Fruit fly (Drosophila melanogaster) whole organism, pupa: ENCODE measurements around the gene SdhBL.

Experiments
- CG10348 ChIP-seq: fragments of 200-800 bp; sonication (Bioruptor generic); IDR thresholded peaks from 2 replicates; pipeline ENCODE4 v1.3.6; 2022; ENCODE audit warnings: missing biosample characterization, missing genetic modification characterization
- CG12605 ChIP-seq: fragments of 200-800 bp; sonication (Bioruptor generic); IDR thresholded peaks from 2 replicates; pipeline ENCODE4 v1.3.6; 2022; ENCODE audit warnings: missing biosample characterization, missing genetic modification characterization
- CG13204 ChIP-seq: fragments of 200-800 bp; sonication (Bioruptor generic); optimal IDR thresholded peaks from 2 replicates; lab custom pipeline; 2018; ENCODE audit warnings: missing biosample characterization, mild to moderate bottlenecking, missing genetic modification characterization, moderate library complexity
- CG14655 ChIP-seq: fragments of 200-800 bp; sonication (Bioruptor generic); optimal IDR thresholded peaks from 3 replicates; lab custom pipeline; 2017; ENCODE audit warnings: mild to moderate bottlenecking, missing biosample characterization, missing genetic modification reagents, missing genetic modification characterization
- CG15710 ChIP-seq: fragments of 200-800 bp; sonication (Bioruptor generic); optimal IDR thresholded peaks from 2 replicates; lab custom pipeline; 2018; ENCODE audit warnings: missing biosample characterization, mild to moderate bottlenecking, missing genetic modification characterization, moderate library complexity
- CG17806 ChIP-seq: fragments of 200-800 bp; sonication (Bioruptor generic); optimal IDR thresholded peaks from 2 replicates; lab custom pipeline; 2018; ENCODE audit warnings: missing biosample characterization, mild to moderate bottlenecking, missing genetic modification characterization, moderate library complexity
- CG32121 ChIP-seq: fragments of 200-800 bp; sonication (Bioruptor generic); IDR thresholded peaks from 2 replicates; pipeline ENCODE4 v1.3.6; 2022; ENCODE audit warnings: missing biosample characterization, missing genetic modification characterization
- CG34367 ChIP-seq: fragments of 200-800 bp; sonication (Bioruptor generic); optimal IDR thresholded peaks from 2 replicates; lab custom pipeline; 2018; ENCODE audit warnings: missing biosample characterization, mild to moderate bottlenecking, missing genetic modification characterization
- CG4496 ChIP-seq: fragments of 200-800 bp; sonication (Bioruptor generic); IDR thresholded peaks from 3 replicates; pipeline ENCODE4 v1.3.6; 2022; ENCODE audit warnings: missing biosample characterization, missing genetic modification characterization
- CG8159 ChIP-seq: fragments of 200-800 bp; sonication (Bioruptor generic); optimal IDR thresholded peaks from 3 replicates; lab custom pipeline; 2018; ENCODE audit warnings: missing biosample characterization, mild to moderate bottlenecking, missing genetic modification characterization, moderate library complexity
- CG8301 ChIP-seq: fragments of 200-800 bp; sonication (Bioruptor generic); optimal IDR thresholded peaks from 2 replicates; lab custom pipeline; 2018; ENCODE audit warnings: missing biosample characterization, mild to moderate bottlenecking, missing genetic modification characterization
- CG9948 ChIP-seq: fragments of 200-800 bp; sonication (Bioruptor generic); optimal IDR thresholded peaks from 2 replicates; lab custom pipeline; 2018; ENCODE audit warnings: missing biosample characterization, mild to moderate bottlenecking, missing genetic modification characterization, moderate library complexity
- D1 ChIP-seq: fragments of 200-800 bp; sonication (Bioruptor generic); optimal IDR thresholded peaks from 2 replicates; lab custom pipeline; 2018; ENCODE audit warnings: missing biosample characterization, mild to moderate bottlenecking, missing genetic modification characterization, moderate library complexity
- EcR ChIP-seq: fragments of 200-800 bp; sonication (Bioruptor generic); optimal IDR thresholded peaks from 3 replicates; lab custom pipeline; 2019; ENCODE audit warnings: missing biosample characterization, missing genetic modification characterization, mild to moderate bottlenecking, moderate library complexity, missing genetic modification reagents
- Ets98B ChIP-seq: fragments of 200-800 bp; sonication (Bioruptor generic); IDR thresholded peaks from 2 replicates; pipeline ENCODE4 v1.3.6; 2022; ENCODE audit warnings: missing biosample characterization, missing genetic modification characterization
- Pif1A ChIP-seq: fragments of 200-800 bp; sonication (Bioruptor generic); optimal IDR thresholded peaks from 3 replicates; lab custom pipeline; 2016; ENCODE audit warnings: missing biosample characterization, missing genetic modification characterization
- Pif1B ChIP-seq: fragments of 200-800 bp; sonication (Bioruptor generic); optimal IDR thresholded peaks from 3 replicates; lab custom pipeline; 2016; ENCODE audit warnings: missing biosample characterization, missing genetic modification characterization
- Snoo ChIP-seq: fragments of 200-800 bp; sonication (Bioruptor generic); optimal IDR thresholded peaks from 3 replicates; lab custom pipeline; 2017; ENCODE audit warnings: missing biosample characterization, mild to moderate bottlenecking, missing genetic modification characterization, inconsistent platforms
- fd96Ca ChIP-seq: fragments of 200-800 bp; sonication (Bioruptor generic); IDR thresholded peaks from 3 replicates; pipeline ENCODE4 v1.3.6; 2022; ENCODE audit warnings: missing biosample characterization, missing genetic modification characterization
- gl ChIP-seq: fragments of 200-800 bp; sonication (Bioruptor generic); optimal IDR thresholded peaks from 2 replicates; lab custom pipeline; 2018; ENCODE audit warnings: missing biosample characterization, mild to moderate bottlenecking, missing genetic modification characterization
- rn ChIP-seq: fragments of 200-800 bp; sonication (Bioruptor generic); IDR thresholded peaks from 2 replicates; pipeline ENCODE4 v1.3.6; 2022; ENCODE audit warnings: missing biosample characterization, missing genetic modification characterization

Gene SdhBL

DNA sequence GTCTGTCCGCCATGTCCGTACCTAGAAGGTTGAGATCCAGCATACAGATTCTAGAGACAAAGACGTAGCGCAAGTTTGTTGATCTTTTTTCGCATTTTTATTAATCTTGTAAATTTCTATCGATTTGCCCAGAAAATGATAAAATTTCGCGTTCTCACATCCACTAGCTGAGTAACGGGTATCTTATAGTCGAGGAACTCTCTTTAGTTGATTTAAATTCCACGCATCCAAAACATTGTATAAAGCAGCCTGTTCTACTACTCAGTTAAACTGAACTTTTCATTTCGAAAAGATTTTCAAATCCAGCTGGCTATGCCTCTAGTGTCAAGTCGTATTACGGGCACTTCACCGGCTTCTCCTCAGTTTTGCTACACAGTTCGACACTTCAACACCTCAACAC, at the start of gene SdhBL:
Gene SdhBL (plus strand): TSS at position 301 of the 400 bp plus-strand sequence.
- TF ChIP-seq fd96Ca (GFP tag; lab: Robert Waterston, UW) = no peak
- no peak for TF ChIP-seq CG8301 (tag; lab: Kevin White, UChicago)
- TF ChIP-seq CG15710 = no peak
- no peak for TF ChIP-seq CG13204 (GFP tag; lab: Kevin White, UChicago)

DNA sequence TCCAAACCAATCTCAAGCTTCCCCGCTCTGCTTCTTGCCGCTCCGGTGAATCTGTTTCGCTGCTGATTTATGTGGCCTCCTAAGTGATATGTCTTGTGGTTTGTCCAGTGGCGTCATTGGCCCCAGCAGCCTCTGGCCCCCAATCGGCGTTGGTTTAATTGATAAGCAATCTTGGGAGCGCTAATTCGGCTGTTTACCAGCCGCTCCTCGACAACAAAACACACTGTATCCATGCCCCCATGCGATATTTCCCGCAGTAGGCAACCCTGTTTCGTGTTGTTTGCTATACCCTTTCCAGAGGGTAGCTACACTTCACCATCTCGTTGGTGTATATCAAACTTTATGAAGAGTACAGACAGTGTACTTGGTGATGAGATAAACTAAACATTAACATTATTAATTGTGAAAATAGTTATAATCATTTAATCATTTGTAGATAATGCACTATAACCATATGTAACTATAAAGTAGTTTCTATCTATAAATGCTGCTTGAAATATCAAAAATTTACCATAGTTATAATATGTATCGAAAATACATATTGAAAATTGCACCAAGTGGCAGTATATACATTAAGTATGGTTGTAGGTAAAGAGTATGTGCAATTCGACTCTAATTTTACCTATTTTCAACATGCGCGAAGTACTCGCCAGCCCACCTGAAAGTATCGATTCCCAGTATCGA, 45.8 kb upstream of the SdhBL start, which contains the start of gene shop:
Gene shop (minus strand): TSS at position 229 of the 684 bp plus-strand sequence.
- TF ChIP-seq CG17806 = peak; percentile 76
- TF ChIP-seq CG32121 (GFP tag; lab: Robert Waterston, UW) = 0 out of 2 replicates have a peak, but pooled peaks have one; percentile 27
- peak; percentile 57 for TF ChIP-seq Ets98B (GFP tag; lab: Robert Waterston, UW)
- TF ChIP-seq fd96Ca (GFP tag; lab: Robert Waterston, UW) = peak; percentile 25; the same call in 1 of the 3 replicates
- TF ChIP-seq CG9948 = peak; percentile 83
- TF ChIP-seq D1 (tag; lab: Kevin White, UChicago) = no peak
- peak; percentile 41 for TF ChIP-seq gl
- TF ChIP-seq CG8159 (tag; lab: Kevin White, UChicago) = peak; percentile 89
- no peak for TF ChIP-seq rn (GFP tag; lab: Robert Waterston, UW)
- TF ChIP-seq CG14655 (GFP tag; lab: Kevin White, UChicago) = no peak
- TF ChIP-seq CG8301 (tag; lab: Kevin White, UChicago) = peak; percentile 86
- no peak for TF ChIP-seq EcR (GFP tag; lab: Kevin White, UChicago)
- peak; percentile 83 for TF ChIP-seq Snoo (tag; lab: Kevin White, UChicago)
- TF ChIP-seq Pif1A (GFP tag; lab: Kevin White, UChicago) = peak; percentile 76
- TF ChIP-seq CG10348 (GFP tag; lab: Robert Waterston, UW) = peak; percentile 38; the same call in 1 of the 2 replicates
- peak; percentile 87 for TF ChIP-seq CG15710
- peak; percentile 75 for TF ChIP-seq Pif1B
- peak; percentile 86 for TF ChIP-seq CG34367 (tag; lab: Kevin White, UChicago)
- TF ChIP-seq CG4496 (GFP tag; lab: Robert Waterston, UW) = peak; percentile 70
- TF ChIP-seq CG12605 = no peak
- peak; percentile 67 for TF ChIP-seq CG13204 (GFP tag; lab: Kevin White, UChicago)

DNA sequence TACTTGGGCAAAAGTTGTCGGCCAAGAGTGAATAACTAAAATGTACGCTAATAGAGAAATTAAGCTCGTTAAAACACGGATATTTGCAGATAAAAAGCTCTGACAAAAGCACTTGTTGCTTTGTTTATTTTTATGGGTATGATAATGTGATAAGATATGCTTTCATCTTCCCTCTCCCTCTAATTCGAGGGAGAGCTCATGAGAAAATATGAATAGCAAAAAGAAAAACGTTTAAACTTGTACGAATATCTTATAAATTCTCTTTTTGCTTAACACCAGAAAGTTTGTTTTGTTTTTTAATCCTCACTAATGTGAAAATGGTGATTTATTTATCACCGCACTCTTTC, 45.3 kb upstream of the SdhBL start:
- TF ChIP-seq CG34367 (tag; lab: Kevin White, UChicago) (no peak), CG14655 (GFP tag; lab: Kevin White, UChicago) (no peak), fd96Ca (GFP tag; lab: Robert Waterston, UW) (no peak), CG13204 (GFP tag; lab: Kevin White, UChicago) (no peak), CG17806 (no peak), CG12605 (peak; percentile 19; the same call in 1 of the 2 replicates), CG8301 (tag; lab: Kevin White, UChicago) (no peak)

DNA sequence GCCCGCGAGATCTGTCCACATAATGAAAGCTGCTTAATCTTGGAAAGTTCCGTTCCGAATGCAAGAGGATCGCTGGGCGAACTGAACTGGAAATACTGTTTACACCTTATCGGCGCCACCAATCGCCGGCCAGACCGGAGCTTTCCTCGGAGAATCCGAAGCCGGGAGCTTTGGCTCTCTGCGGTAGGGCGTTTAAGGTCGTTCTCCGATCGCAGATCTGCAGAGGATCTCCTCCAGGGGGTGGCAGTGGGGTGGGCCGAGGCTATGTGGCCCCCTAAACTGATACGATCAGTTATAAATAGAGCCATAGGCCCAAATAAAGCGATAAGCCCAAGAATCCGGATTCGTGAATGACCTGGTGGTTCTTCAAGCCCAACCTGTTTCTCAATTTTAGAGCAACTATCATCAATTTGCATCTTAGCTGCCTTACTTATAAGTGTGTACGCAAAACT, 36.9 kb upstream of the SdhBL start, which contains the start of gene CG7322:
Gene CG7322 (minus strand): TSS at position 402 of the 452 bp plus-strand sequence.
- TF ChIP-seq CG14655 (GFP tag; lab: Kevin White, UChicago) = no peak
- peak; percentile 81 for TF ChIP-seq EcR (GFP tag; lab: Kevin White, UChicago)

DNA sequence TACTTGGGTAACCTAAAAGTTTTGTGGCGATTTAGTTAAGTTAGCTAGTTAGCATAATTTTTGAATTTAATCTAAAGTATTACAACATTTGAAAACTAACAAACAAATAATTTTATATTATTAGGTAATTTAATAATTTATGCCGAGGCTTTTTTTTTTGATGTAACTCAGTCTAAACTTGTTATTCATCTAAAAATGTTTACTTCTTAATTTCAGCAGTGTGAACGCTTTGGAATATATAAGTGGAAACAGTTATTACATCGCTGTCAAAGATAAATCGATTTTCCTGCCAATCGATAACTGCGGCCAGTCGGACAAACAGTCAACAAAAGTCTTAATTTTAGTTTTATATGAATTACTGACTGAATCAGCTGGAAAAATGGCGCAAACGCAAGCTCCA, 36.3 kb upstream of the SdhBL start, which contains the start of gene Usp39:
Gene Usp39 (plus strand): TSS at position 288 of the 400 bp plus-strand sequence.
- TF ChIP-seq CG12605 (no peak), CG9948 (peak; percentile 4), CG17806 (no peak)
- TF ChIP-seq, all 21 proteins: peak for 1

DNA sequence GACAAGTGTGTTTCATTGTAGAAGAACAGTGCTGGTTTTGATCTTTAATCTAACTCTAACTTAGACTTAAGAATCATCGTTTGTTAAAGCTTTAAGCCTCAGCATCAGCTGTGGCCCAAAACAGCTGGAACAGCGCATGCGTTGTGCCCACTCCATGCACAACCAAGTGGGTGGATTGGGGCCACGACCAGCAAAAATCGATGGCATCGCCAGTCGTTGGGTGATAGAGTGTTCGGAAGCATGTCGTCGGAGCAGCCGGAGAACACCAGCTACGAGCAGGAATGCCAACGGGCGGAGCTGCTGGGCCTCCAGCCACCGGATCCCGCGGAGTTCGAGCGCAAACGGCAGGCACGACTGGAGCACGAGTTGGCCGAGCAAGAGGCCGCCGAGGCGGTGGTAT, 34.2 kb upstream of the SdhBL start, which contains the start of gene CG32544:
Gene CG32544 (plus strand): TSS at position 211 of the 400 bp plus-strand sequence.
- no peak for TF ChIP-seq CG13204 (GFP tag; lab: Kevin White, UChicago)
- no peak for TF ChIP-seq CG4496 (GFP tag; lab: Robert Waterston, UW)
- TF ChIP-seq CG15710 = no peak
- TF ChIP-seq D1 (tag; lab: Kevin White, UChicago) = no peak
- no peak for TF ChIP-seq CG14655 (GFP tag; lab: Kevin White, UChicago)
- no peak for TF ChIP-seq CG10348 (GFP tag; lab: Robert Waterston, UW)
- no peak for TF ChIP-seq rn (GFP tag; lab: Robert Waterston, UW)
- TF ChIP-seq Pif1A (GFP tag; lab: Kevin White, UChicago) = no peak
- no peak for TF ChIP-seq CG17806
- TF ChIP-seq gl = no peak
- TF ChIP-seq CG12605 = no peak
- TF ChIP-seq CG32121 (GFP tag; lab: Robert Waterston, UW) = no peak
- no peak for TF ChIP-seq Snoo (tag; lab: Kevin White, UChicago)
- TF ChIP-seq CG8159 (tag; lab: Kevin White, UChicago) = no peak
